Worm (Caenorhabditis elegans) whole organism, L3 larva: ENCODE measurements around the gene F16G10.2.

Experiments
- R02D3.7 ChIP-seq: fragments of 150-350 bp; optimal IDR thresholded peaks from 2 replicates; lab custom pipeline; 2014; ENCODE audit warnings: missing biosample characterization, missing genetic modification characterization
- ZK546.5 ChIP-seq: sonication (generic microtip); optimal IDR thresholded peaks from 2 replicates; lab custom pipeline; 2017; ENCODE audit warnings: missing biosample characterization, missing genetic modification characterization
- aly-2 ChIP-seq: fragments of 150-350 bp; optimal IDR thresholded peaks from 2 replicates; lab custom pipeline; 2014; ENCODE audit warnings: missing biosample characterization, missing genetic modification characterization
- ama-1 ChIP-seq: fragments of 150-350 bp; optimal IDR thresholded peaks from 2 replicates; lab custom pipeline; 2018
- ceh-16 ChIP-seq: sonication (generic microtip); optimal IDR thresholded peaks from 2 replicates; lab custom pipeline; 2017; ENCODE audit warnings: missing biosample characterization, missing genetic modification characterization
- ceh-28 ChIP-seq: fragments of 150-350 bp; optimal IDR thresholded peaks from 2 replicates; lab custom pipeline; 2014; ENCODE audit warnings: missing biosample characterization, missing genetic modification reagents, missing genetic modification characterization
- ceh-82 ChIP-seq: fragments of 150-350 bp; optimal IDR thresholded peaks from 2 replicates; lab custom pipeline; 2014; ENCODE audit warnings: missing biosample characterization, missing genetic modification characterization
- ceh-9 ChIP-seq: sonication (generic microtip); optimal IDR thresholded peaks from 2 replicates; lab custom pipeline; 2018; ENCODE audit warnings: missing biosample characterization, missing genetic modification characterization
- elt-1 ChIP-seq: fragments of 150-350 bp; optimal IDR thresholded peaks from 2 replicates; lab custom pipeline; 2014; ENCODE audit warnings: missing biosample characterization, missing genetic modification characterization
- elt-2 ChIP-seq: sonication (generic microtip); optimal IDR thresholded peaks from 2 replicates; lab custom pipeline; 2016; ENCODE audit warnings: missing genetic modification reagents, mild to moderate bottlenecking, missing genetic modification characterization, missing compliant biosample characterization
- eor-1 ChIP-seq, 2 experiments: fragments of 150-350 bp; optimal IDR thresholded peaks; 2 replicates each; lab custom pipeline; 2014 to 2018; ENCODE audit warnings: missing biosample characterization in 2 of 2, missing genetic modification characterization in 2 of 2
- fkh-10 ChIP-seq: sonication (generic microtip); optimal IDR thresholded peaks from 2 replicates; lab custom pipeline; 2017; ENCODE audit warnings: missing biosample characterization, missing genetic modification reagents, missing genetic modification characterization
- fkh-2 ChIP-seq: fragments of 150-350 bp; optimal IDR thresholded peaks from 2 replicates; lab custom pipeline; 2014; ENCODE audit warnings: missing biosample characterization, missing genetic modification reagents, missing genetic modification characterization
- hmg-11 ChIP-seq: sonication (generic microtip); optimal IDR thresholded peaks from 2 replicates; lab custom pipeline; 2016; ENCODE audit warnings: missing genetic modification characterization, missing compliant biosample characterization
- lin-15B ChIP-seq: fragments of 150-350 bp; optimal IDR thresholded peaks from 2 replicates; lab custom pipeline; 2014; ENCODE audit warnings: missing biosample characterization, missing genetic modification characterization
- lin-39 ChIP-seq: fragments of 150-350 bp; optimal IDR thresholded peaks from 2 replicates; lab custom pipeline; 2018; ENCODE audit warnings: missing biosample characterization, missing genetic modification reagents, missing genetic modification characterization
- lsy-12 ChIP-seq: sonication (generic microtip); optimal IDR thresholded peaks from 2 replicates; lab custom pipeline; 2016; ENCODE audit warnings: mild to moderate bottlenecking, missing genetic modification characterization, missing compliant biosample characterization
- mdl-1 ChIP-seq: fragments of 150-350 bp; optimal IDR thresholded peaks from 2 replicates; lab custom pipeline; 2014; ENCODE audit warnings: missing biosample characterization, missing genetic modification characterization
- mml-1 ChIP-seq: fragments of 150-350 bp; sonication (generic microtip); optimal IDR thresholded peaks from 3 replicates; lab custom pipeline; 2014; ENCODE audit warnings: missing biosample characterization, missing genetic modification characterization
- nfya-1 ChIP-seq: sonication (generic microtip); optimal IDR thresholded peaks from 2 replicates; lab custom pipeline; 2017; ENCODE audit warnings: missing genetic modification characterization, mild to moderate bottlenecking, missing compliant biosample characterization, antibody characterized with exemption, moderate library complexity; ENCODE audit not compliant: insufficient read depth
- nhr-12 ChIP-seq: fragments of 150-350 bp; optimal IDR thresholded peaks from 2 replicates; lab custom pipeline; 2014; ENCODE audit warnings: missing biosample characterization, missing genetic modification characterization
- nhr-23 ChIP-seq: fragments of 150-350 bp; optimal IDR thresholded peaks from 2 replicates; lab custom pipeline; 2014; ENCODE audit warnings: missing biosample characterization, missing genetic modification reagents, missing genetic modification characterization
- nhr-237 ChIP-seq: fragments of 150-350 bp; optimal IDR thresholded peaks from 2 replicates; lab custom pipeline; 2014; ENCODE audit warnings: missing biosample characterization, missing genetic modification characterization
- nhr-25 ChIP-seq: sonication (generic microtip); optimal IDR thresholded peaks from 2 replicates; lab custom pipeline; 2017; ENCODE audit warnings: missing biosample characterization, missing genetic modification characterization
- nhr-28 ChIP-seq: fragments of 150-350 bp; optimal IDR thresholded peaks from 2 replicates; lab custom pipeline; 2014; ENCODE audit warnings: missing biosample characterization, missing genetic modification characterization
- nhr-67 ChIP-seq: fragments of 150-350 bp; optimal IDR thresholded peaks from 2 replicates; lab custom pipeline; 2014; ENCODE audit warnings: missing biosample characterization, missing genetic modification characterization
- nhr-77 ChIP-seq: fragments of 150-350 bp; optimal IDR thresholded peaks from 2 replicates; lab custom pipeline; 2014; ENCODE audit warnings: missing biosample characterization, missing genetic modification characterization
- pha-4 ChIP-seq: fragments of 150-350 bp; optimal IDR thresholded peaks from 2 replicates; lab custom pipeline; 2014; ENCODE audit warnings: missing biosample characterization, missing genetic modification reagents, missing genetic modification characterization
- sea-2 ChIP-seq: fragments of 150-350 bp; sonication (generic microtip); optimal IDR thresholded peaks from 4 replicates; lab custom pipeline; 2014; ENCODE audit warnings: missing biosample characterization, missing genetic modification reagents, missing genetic modification characterization
- skn-1 ChIP-seq: fragments of 150-350 bp; optimal IDR thresholded peaks from 2 replicates; lab custom pipeline; 2014; ENCODE audit warnings: missing biosample characterization, missing genetic modification characterization
- snpc-4 ChIP-seq: fragments of 150-350 bp; optimal IDR thresholded peaks from 2 replicates; lab custom pipeline; 2014; ENCODE audit warnings: missing biosample characterization, missing genetic modification characterization
- tbx-2 ChIP-seq: sonication (generic microtip); optimal IDR thresholded peaks from 2 replicates; lab custom pipeline; 2016; ENCODE audit warnings: mild to moderate bottlenecking, missing genetic modification characterization, missing compliant biosample characterization
- unc-39 ChIP-seq: sonication (generic microtip); optimal IDR thresholded peaks from 4 replicates; lab custom pipeline; 2017; ENCODE audit warnings: missing biosample characterization, missing genetic modification characterization
- unc-62 ChIP-seq: fragments of 150-350 bp; sonication (generic microtip); optimal IDR thresholded peaks from 4 replicates; lab custom pipeline; 2014; ENCODE audit warnings: missing biosample characterization, missing genetic modification reagents, missing genetic modification characterization
- zag-1 ChIP-seq: fragments of 150-350 bp; optimal IDR thresholded peaks from 2 replicates; lab custom pipeline; 2014; ENCODE audit warnings: missing biosample characterization, missing genetic modification characterization
- ztf-11 ChIP-seq: fragments of 150-350 bp; optimal IDR thresholded peaks from 2 replicates; lab custom pipeline; 2014; ENCODE audit warnings: missing biosample characterization, missing genetic modification characterization
- ztf-4 ChIP-seq: fragments of 150-350 bp; optimal IDR thresholded peaks from 2 replicates; lab custom pipeline; 2014; ENCODE audit warnings: missing biosample characterization, missing genetic modification characterization

F16G10.2 gene

DNA sequence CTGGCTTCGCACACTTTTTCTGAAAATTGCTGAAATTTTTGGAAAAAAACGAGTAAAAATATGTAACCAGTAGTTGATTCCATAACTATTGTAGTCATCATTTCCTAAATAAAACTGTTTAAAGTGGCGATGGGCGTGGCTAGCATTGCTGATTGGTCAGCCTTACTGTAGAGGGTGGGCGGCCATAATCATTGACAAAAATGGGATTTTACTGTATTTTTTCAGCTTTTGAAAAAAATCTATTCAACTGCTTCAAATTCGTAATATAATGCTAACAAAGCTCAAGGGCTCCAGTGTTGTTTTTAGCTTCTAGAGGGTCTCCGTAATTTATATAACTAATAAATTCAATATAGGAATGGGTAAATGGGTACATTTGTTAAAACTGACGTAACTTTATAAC, 5.1 kb downstream of the F16G10.2 start, which contains the start of gene F16G10.7:
F16G10.7 (minus strand) TSS at position 101 of the 400 bp plus-strand sequence.
- no peak for TF ChIP-seq ceh-16 (tag; lab: Kevin White, UChicago)
- TF ChIP-seq nfya-1 (tag; lab: Kevin White, UChicago), result peak; percentile 38
- TF ChIP-seq nhr-67 (tag; lab: Kevin White, UChicago), result no peak
- no peak for TF ChIP-seq unc-62 (GFP tag; lab: Kevin White, UChicago)

DNA sequence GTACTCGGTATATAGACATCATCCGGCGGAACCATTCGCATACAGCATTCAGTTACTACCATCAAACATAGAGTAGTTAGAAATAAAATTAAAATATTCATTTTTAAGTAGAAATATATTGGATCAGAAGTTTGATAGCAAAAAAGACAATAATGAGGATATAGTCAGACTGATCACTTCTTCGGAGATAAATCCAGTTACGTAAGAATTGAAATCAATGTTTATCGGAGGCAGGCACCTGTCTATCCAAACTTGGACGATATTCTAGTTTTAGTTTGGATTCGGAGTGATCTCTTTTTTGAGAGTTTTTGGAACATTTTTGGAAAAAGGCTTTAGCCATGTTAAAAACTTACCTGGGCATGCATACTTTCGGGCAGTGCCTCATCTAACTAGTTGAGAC, 8.3 kb downstream of the F16G10.2 start, which contains the start of gene F16G10.8:
F16G10.8 (minus strand) TSS at position 101 of the 400 bp plus-strand sequence.
- no peak for TF ChIP-seq nhr-25 (tag; lab: Kevin White, UChicago)
- TF ChIP-seq tbx-2 (tag; lab: Kevin White, UChicago), result no peak
- no peak for TF ChIP-seq hmg-11 (tag; lab: Kevin White, UChicago)
- no peak for TF ChIP-seq aly-2

DNA sequence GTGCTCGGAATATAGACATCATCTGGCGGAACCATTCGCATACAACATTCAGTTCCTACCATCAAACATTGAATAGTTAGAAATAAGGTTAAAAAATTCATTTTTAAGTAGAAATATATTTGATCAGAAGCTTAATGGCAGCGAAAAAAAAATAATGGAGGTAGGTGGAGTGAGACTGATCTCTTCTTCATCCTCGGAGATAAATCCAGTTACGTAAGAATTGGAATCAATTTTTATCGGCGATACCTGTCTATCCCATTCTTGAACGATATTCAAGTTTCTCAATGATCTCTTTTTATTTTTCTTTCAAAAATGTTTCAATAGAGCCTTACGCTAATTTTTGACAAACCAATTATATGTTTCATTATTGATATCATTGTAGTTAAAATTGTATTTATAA, 10.4 kb downstream of the F16G10.2 start, which contains the start of gene F16G10.9:
F16G10.9 (minus strand) TSS at position 101 of the 400 bp plus-strand sequence.
- TF ChIP-seq lsy-12 (tag; lab: Kevin White, UChicago) (no peak), ztf-4 (tag; lab: Kevin White, UChicago) (no peak), elt-2 (tag; lab: Kevin White, UChicago) (no peak), ztf-11 (tag; lab: Kevin White, UChicago) (no peak), skn-1 (tag; lab: Kevin White, UChicago) (no peak), pha-4 (no peak), sea-2 (GFP tag; lab: Kevin White, UChicago) (no peak), eor-1 (tag; optimal IDR thresholded peaks at IDR 0.05; lab: Kevin White, UChicago) (no peak), tbx-2 (tag; lab: Kevin White, UChicago) (no peak), mdl-1 (no peak), ceh-28 (tag; lab: Kevin White, UChicago) (no peak)
- TF ChIP-seq, all 47 proteins: peak for 0

DNA sequence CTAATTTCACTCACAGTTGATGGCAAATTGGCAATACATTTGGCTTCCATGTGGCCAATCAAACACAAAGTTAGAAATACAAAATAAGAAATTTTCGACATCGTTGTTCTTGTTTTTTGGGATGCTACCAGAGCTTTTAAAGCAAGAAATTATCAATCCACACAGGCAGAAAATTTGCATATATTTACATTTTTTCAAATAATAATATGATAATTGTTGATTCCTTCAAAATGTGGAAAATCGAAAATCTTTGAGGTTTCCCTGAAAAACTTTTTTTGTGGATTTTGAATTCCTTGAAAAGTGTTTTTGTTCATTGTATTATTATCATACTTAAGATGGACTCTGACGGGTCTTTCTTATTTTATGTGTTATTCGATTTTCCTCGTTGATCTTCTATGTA, 15.8 kb downstream of the F16G10.2 start, which contains the start of gene F16G10.10:
F16G10.10 (minus strand) TSS at position 101 of the 400 bp plus-strand sequence.
- TF ChIP-seq elt-2 (tag; lab: Kevin White, UChicago) (no peak), ama-1 (lab: Kevin White, UChicago) (no peak), ceh-28 (tag; lab: Kevin White, UChicago) (no peak), ceh-16 (tag; lab: Kevin White, UChicago) (no peak), nhr-77 (tag; lab: Kevin White, UChicago) (no peak), mdl-1 (no peak), snpc-4 (tag; lab: Kevin White, UChicago) (no peak), ceh-9 (tag; lab: Kevin White, UChicago) (no peak), sea-2 (GFP tag; lab: Kevin White, UChicago) (no peak), fkh-10 (GFP tag; lab: Kevin White, UChicago) (no peak), nhr-237 (no peak), lin-39 (no peak), eor-1 (tag; optimal IDR thresholded peaks at IDR 0.05; lab: Kevin White, UChicago) (no peak), elt-1 (no peak), nhr-67 (tag; lab: Kevin White, UChicago) (no peak), unc-39 (tag; lab: Kevin White, UChicago) (no peak)

DNA sequence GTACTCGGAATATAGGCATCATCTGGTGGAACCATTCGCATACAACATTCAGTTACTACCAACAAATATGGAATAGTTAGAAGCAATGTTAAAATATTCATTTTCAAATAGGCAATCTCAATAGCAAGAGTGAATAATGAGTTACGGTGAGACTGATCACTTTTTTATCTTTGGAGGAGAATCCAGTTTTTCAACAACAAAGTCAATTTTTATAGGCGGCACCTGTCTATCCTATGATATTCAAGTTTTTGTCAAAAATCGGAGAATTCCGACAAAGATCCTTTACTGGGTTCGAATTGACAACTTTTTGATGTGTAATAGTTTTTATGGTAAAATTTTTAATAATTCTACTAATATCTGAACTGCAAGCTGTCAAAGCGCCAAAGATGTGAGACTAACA, 18.7 kb downstream of the F16G10.2 start, which contains the start of gene F16G10.11:
F16G10.11 (minus strand) TSS at position 101 of the 400 bp plus-strand sequence.
- TF ChIP-seq ceh-82 (tag; lab: Kevin White, UChicago) (no peak), nhr-237 (no peak), ceh-9 (tag; lab: Kevin White, UChicago) (no peak), ZK546.5 (tag; lab: Kevin White, UChicago) (no peak), mml-1 (no peak), lin-39 (no peak), lin-15B (tag; lab: Kevin White, UChicago) (no peak), nhr-23 (tag; lab: Kevin White, UChicago) (no peak), fkh-2 (tag; lab: Kevin White, UChicago) (no peak), mdl-1 (no peak), aly-2 (no peak), tbx-2 (tag; lab: Kevin White, UChicago) (no peak), elt-1 (no peak), R02D3.7 (no peak), nhr-12 (tag; lab: Kevin White, UChicago) (no peak), pha-4 (no peak), ztf-11 (tag; lab: Kevin White, UChicago) (no peak), nhr-28 (no peak), unc-39 (tag; lab: Kevin White, UChicago) (no peak), zag-1 (no peak)
- TF ChIP-seq, all 47 proteins: peak for 0
